Worm (Caenorhabditis elegans) whole organism, L3 larva: ENCODE results near the gene svh-1.

Experiments used
- R02D3.7 ChIP-seq: fragments of 150-350 bp; optimal IDR thresholded peaks from 2 replicates; lab custom pipeline; 2014; ENCODE audit warnings: missing biosample characterization, missing genetic modification characterization
- ZK546.5 ChIP-seq: sonication (generic microtip); optimal IDR thresholded peaks from 2 replicates; lab custom pipeline; 2017; ENCODE audit warnings: missing biosample characterization, missing genetic modification characterization
- aly-2 ChIP-seq: fragments of 150-350 bp; optimal IDR thresholded peaks from 2 replicates; lab custom pipeline; 2014; ENCODE audit warnings: missing biosample characterization, missing genetic modification characterization
- ama-1 ChIP-seq: fragments of 150-350 bp; optimal IDR thresholded peaks from 2 replicates; lab custom pipeline; 2018
- ceh-16 ChIP-seq: sonication (generic microtip); optimal IDR thresholded peaks from 2 replicates; lab custom pipeline; 2017; ENCODE audit warnings: missing biosample characterization, missing genetic modification characterization
- ceh-28 ChIP-seq: fragments of 150-350 bp; optimal IDR thresholded peaks from 2 replicates; lab custom pipeline; 2014; ENCODE audit warnings: missing biosample characterization, missing genetic modification reagents, missing genetic modification characterization
- ceh-9 ChIP-seq: sonication (generic microtip); optimal IDR thresholded peaks from 2 replicates; lab custom pipeline; 2018; ENCODE audit warnings: missing biosample characterization, missing genetic modification characterization
- daf-12 ChIP-seq: fragments of 150-350 bp; optimal IDR thresholded peaks from 2 replicates; lab custom pipeline; 2014; ENCODE audit warnings: missing biosample characterization, missing genetic modification reagents, missing genetic modification characterization
- elt-1 ChIP-seq: fragments of 150-350 bp; optimal IDR thresholded peaks from 2 replicates; lab custom pipeline; 2014; ENCODE audit warnings: missing biosample characterization, missing genetic modification characterization
- elt-2 ChIP-seq: sonication (generic microtip); optimal IDR thresholded peaks from 2 replicates; lab custom pipeline; 2016; ENCODE audit warnings: missing genetic modification reagents, mild to moderate bottlenecking, missing genetic modification characterization, missing compliant biosample characterization
- elt-3 ChIP-seq, 3 experiments: fragments of 150-350 bp in 1 of 3; sonication (generic microtip) in 2 of 3; optimal IDR thresholded peaks; 2 replicates in 2 of 3; 4 replicates in 1 of 3; lab custom pipeline; 2014 to 2017; ENCODE audit warnings: missing biosample characterization in 3 of 3, missing genetic modification characterization in 3 of 3
- eor-1 ChIP-seq, 2 experiments: fragments of 150-350 bp; optimal IDR thresholded peaks; 2 replicates each; lab custom pipeline; 2014 to 2018; ENCODE audit warnings: missing biosample characterization in 2 of 2, missing genetic modification characterization in 2 of 2
- fkh-10 ChIP-seq: sonication (generic microtip); optimal IDR thresholded peaks from 2 replicates; lab custom pipeline; 2017; ENCODE audit warnings: missing biosample characterization, missing genetic modification reagents, missing genetic modification characterization
- fkh-2 ChIP-seq: fragments of 150-350 bp; optimal IDR thresholded peaks from 2 replicates; lab custom pipeline; 2014; ENCODE audit warnings: missing biosample characterization, missing genetic modification reagents, missing genetic modification characterization
- hmg-11 ChIP-seq: sonication (generic microtip); optimal IDR thresholded peaks from 2 replicates; lab custom pipeline; 2016; ENCODE audit warnings: missing genetic modification characterization, missing compliant biosample characterization
- jun-1 ChIP-seq: fragments of 150-350 bp; optimal IDR thresholded peaks from 2 replicates; lab custom pipeline; 2014; ENCODE audit warnings: missing biosample characterization, missing genetic modification reagents, missing genetic modification characterization
- lin-15B ChIP-seq: fragments of 150-350 bp; optimal IDR thresholded peaks from 2 replicates; lab custom pipeline; 2014; ENCODE audit warnings: missing biosample characterization, missing genetic modification characterization
- lin-39 ChIP-seq: fragments of 150-350 bp; optimal IDR thresholded peaks from 2 replicates; lab custom pipeline; 2018; ENCODE audit warnings: missing biosample characterization, missing genetic modification reagents, missing genetic modification characterization
- lsy-12 ChIP-seq: sonication (generic microtip); optimal IDR thresholded peaks from 2 replicates; lab custom pipeline; 2016; ENCODE audit warnings: mild to moderate bottlenecking, missing genetic modification characterization, missing compliant biosample characterization
- mdl-1 ChIP-seq: fragments of 150-350 bp; optimal IDR thresholded peaks from 2 replicates; lab custom pipeline; 2014; ENCODE audit warnings: missing biosample characterization, missing genetic modification characterization
- mml-1 ChIP-seq: fragments of 150-350 bp; sonication (generic microtip); optimal IDR thresholded peaks from 3 replicates; lab custom pipeline; 2014; ENCODE audit warnings: missing biosample characterization, missing genetic modification characterization
- nfya-1 ChIP-seq: sonication (generic microtip); optimal IDR thresholded peaks from 2 replicates; lab custom pipeline; 2017; ENCODE audit warnings: missing genetic modification characterization, mild to moderate bottlenecking, missing compliant biosample characterization, antibody characterized with exemption, moderate library complexity; ENCODE audit not compliant: insufficient read depth
- nhr-237 ChIP-seq: fragments of 150-350 bp; optimal IDR thresholded peaks from 2 replicates; lab custom pipeline; 2014; ENCODE audit warnings: missing biosample characterization, missing genetic modification characterization
- nhr-25 ChIP-seq: sonication (generic microtip); optimal IDR thresholded peaks from 2 replicates; lab custom pipeline; 2017; ENCODE audit warnings: missing biosample characterization, missing genetic modification characterization
- nhr-67 ChIP-seq: fragments of 150-350 bp; optimal IDR thresholded peaks from 2 replicates; lab custom pipeline; 2014; ENCODE audit warnings: missing biosample characterization, missing genetic modification characterization
- nhr-76 ChIP-seq: fragments of 150-350 bp; sonication (generic microtip); optimal IDR thresholded peaks from 5 replicates; lab custom pipeline; 2014; ENCODE audit warnings: missing biosample characterization, missing genetic modification characterization
- nhr-77 ChIP-seq: fragments of 150-350 bp; optimal IDR thresholded peaks from 2 replicates; lab custom pipeline; 2014; ENCODE audit warnings: missing biosample characterization, missing genetic modification characterization
- pha-4 ChIP-seq: fragments of 150-350 bp; optimal IDR thresholded peaks from 2 replicates; lab custom pipeline; 2014; ENCODE audit warnings: missing biosample characterization, missing genetic modification reagents, missing genetic modification characterization
- sea-2 ChIP-seq: fragments of 150-350 bp; sonication (generic microtip); optimal IDR thresholded peaks from 4 replicates; lab custom pipeline; 2014; ENCODE audit warnings: missing biosample characterization, missing genetic modification reagents, missing genetic modification characterization
- snpc-4 ChIP-seq: fragments of 150-350 bp; optimal IDR thresholded peaks from 2 replicates; lab custom pipeline; 2014; ENCODE audit warnings: missing biosample characterization, missing genetic modification characterization
- tbx-2 ChIP-seq: sonication (generic microtip); optimal IDR thresholded peaks from 2 replicates; lab custom pipeline; 2016; ENCODE audit warnings: mild to moderate bottlenecking, missing genetic modification characterization, missing compliant biosample characterization
- unc-39 ChIP-seq: sonication (generic microtip); optimal IDR thresholded peaks from 4 replicates; lab custom pipeline; 2017; ENCODE audit warnings: missing biosample characterization, missing genetic modification characterization
- unc-62 ChIP-seq: fragments of 150-350 bp; sonication (generic microtip); optimal IDR thresholded peaks from 4 replicates; lab custom pipeline; 2014; ENCODE audit warnings: missing biosample characterization, missing genetic modification reagents, missing genetic modification characterization
- zag-1 ChIP-seq: fragments of 150-350 bp; optimal IDR thresholded peaks from 2 replicates; lab custom pipeline; 2014; ENCODE audit warnings: missing biosample characterization, missing genetic modification characterization
- ztf-4 ChIP-seq: fragments of 150-350 bp; optimal IDR thresholded peaks from 2 replicates; lab custom pipeline; 2014; ENCODE audit warnings: missing biosample characterization, missing genetic modification characterization

Gene svh-1

ce11 chrIV:8206314-8206713, at the start of gene svh-1:
svh-1 (plus strand) TSS chrIV:8206614.
- TF ChIP-seq eor-1 (tag; optimal IDR thresholded peaks at IDR 0.05; lab: Kevin White, UChicago) = no peak
- no peak for TF ChIP-seq daf-12 (tag; lab: Kevin White, UChicago)
- TF ChIP-seq ZK546.5 (tag; lab: Kevin White, UChicago) = no peak
- no peak for TF ChIP-seq hmg-11 (tag; lab: Kevin White, UChicago)
- TF ChIP-seq nhr-77 (tag; lab: Kevin White, UChicago) = no peak
- TF ChIP-seq nhr-25 (tag; lab: Kevin White, UChicago) = no peak
- TF ChIP-seq nhr-76 (tag; lab: Kevin White, UChicago) = no peak
- TF ChIP-seq sea-2 (GFP tag; lab: Kevin White, UChicago) = no peak
- no peak for TF ChIP-seq snpc-4 (tag; lab: Kevin White, UChicago)
- no peak for TF ChIP-seq elt-3 (tag; optimal IDR thresholded peaks at IDR 0.05; lab: Kevin White, UChicago)
- TF ChIP-seq elt-1 (tag; lab: Kevin White, UChicago) = no peak
- TF ChIP-seq lin-15B (tag; lab: Kevin White, UChicago) = no peak
- no peak for TF ChIP-seq lsy-12 (tag; lab: Kevin White, UChicago)
- TF ChIP-seq ceh-28 (tag; lab: Kevin White, UChicago) = no peak
- no peak for TF ChIP-seq unc-62 (GFP tag; lab: Kevin White, UChicago)
- TF ChIP-seq R02D3.7 (tag; lab: Kevin White, UChicago) = no peak
- no peak for TF ChIP-seq mml-1 (tag; lab: Kevin White, UChicago)
- TF ChIP-seq fkh-10 (GFP tag; lab: Kevin White, UChicago) = no peak
- no peak for TF ChIP-seq fkh-2 (tag; lab: Kevin White, UChicago)
- TF ChIP-seq zag-1 (tag; lab: Kevin White, UChicago) = no peak

- TF ChIP-seq tbx-2 (tag; lab: Kevin White, UChicago) (no peak), daf-12 (tag; lab: Kevin White, UChicago) (no peak), unc-39 (no peak), mdl-1 (tag; lab: Kevin White, UChicago) (no peak), nfya-1 (no peak), ztf-4 (tag; lab: Kevin White, UChicago) (no peak), nhr-237 (no peak), ZK546.5 (tag; lab: Kevin White, UChicago) (no peak), eor-1 (tag; optimal IDR thresholded peaks at IDR 0.05; lab: Kevin White, UChicago) (no peak), aly-2 (tag; lab: Kevin White, UChicago) (no peak), hmg-11 (tag; lab: Kevin White, UChicago) (no peak), lin-39 (tag; lab: Kevin White, UChicago) (no peak), nhr-67 (tag; lab: Kevin White, UChicago) (no peak), zag-1 (tag; lab: Kevin White, UChicago) (no peak), ceh-16 (tag; lab: Kevin White, UChicago) (no peak), fkh-10 (GFP tag; lab: Kevin White, UChicago) (no peak), ama-1 (lab: Kevin White, UChicago) (no peak), pha-4 (tag; lab: Kevin White, UChicago) (no peak), nhr-25 (tag; lab: Kevin White, UChicago) (no peak)
These were observed 49.3 kb upstream of the svh-1 start, which contains the start of gene B0218.5 for ce11 chrIV:8157161-8157560. B0218.5 (minus strand) TSS chrIV:8157261.

ce11 chrIV:8159087-8159486, 47.3 kb upstream of the svh-1 start, which contains the start of gene faah-1:
faah-1 (plus strand) TSS chrIV:8159387.
- no peak for TF ChIP-seq daf-12 (tag; lab: Kevin White, UChicago)
- TF ChIP-seq nhr-237 = no peak
- TF ChIP-seq lin-39 (tag; lab: Kevin White, UChicago) = no peak
- TF ChIP-seq aly-2 (tag; lab: Kevin White, UChicago) = no peak
- TF ChIP-seq lsy-12 (tag; lab: Kevin White, UChicago) = no peak
- TF ChIP-seq jun-1 (tag; lab: Kevin White, UChicago) = no peak
- TF ChIP-seq, all 47 proteins: peak for 0

ce11 chrIV:8159995-8160394, 46.4 kb upstream of the svh-1 start:
- no peak for TF ChIP-seq ceh-9 (tag; lab: Kevin White, UChicago)
- TF ChIP-seq elt-2 = peak; percentile 59
